Fruit fly (Drosophila melanogaster): ENCODE results near the gene lok.

- TF ChIP-seq ttk (optimal IDR thresholded peaks at IDR 0.05), result no peak
- no peak for TF ChIP-seq Myc (optimal IDR thresholded peaks at IDR 0.05)
- no peak for TF ChIP-seq h (optimal IDR thresholded peaks at IDR 0.05)
- TF ChIP-seq insv (optimal IDR thresholded peaks at IDR 0.05), result no peak
- TF ChIP-seq psq (optimal IDR thresholded peaks at IDR 0.05), result no peak
- no peak for TF ChIP-seq Sin3A (optimal IDR thresholded peaks at IDR 0.05)
Measured at dm6 chr2L:20072095-20072494, 10.9 kb downstream of the lok start, which contains the start of gene CG10730.
